Worm (Caenorhabditis elegans) whole organism, L1 larva: ENCODE results near the gene atg-16.1.

Experiments
- C04F5.9 ChIP-seq: sonication (generic microtip); optimal IDR thresholded peaks from 2 replicates; lab custom pipeline; 2016; ENCODE audit warnings: missing genetic modification characterization, missing compliant biosample characterization
- C16A3.4 ChIP-seq: fragments of 150-350 bp; optimal IDR thresholded peaks from 2 replicates; lab custom pipeline; 2014; ENCODE audit warnings: missing biosample characterization, missing genetic modification characterization
- C34B4.2 ChIP-seq: sonication (generic microtip); optimal IDR thresholded peaks from 2 replicates; lab custom pipeline; 2017; ENCODE audit warnings: mild to moderate bottlenecking, missing genetic modification characterization, missing compliant biosample characterization
- aha-1 ChIP-seq: fragments of 150-350 bp; optimal IDR thresholded peaks from 2 replicates; lab custom pipeline; 2014; ENCODE audit warnings: missing biosample characterization, missing genetic modification characterization
- blmp-1 ChIP-seq: fragments of 150-350 bp; optimal IDR thresholded peaks from 2 replicates; lab custom pipeline; 2014; ENCODE audit warnings: missing biosample characterization, missing genetic modification characterization
- ceh-82 ChIP-seq, 3 experiments: fragments of 150-350 bp in 1 of 3; sonication (generic microtip) in 2 of 3; optimal IDR thresholded peaks; 2 replicates each; lab custom pipeline; 2014 to 2017; ENCODE audit warnings: missing biosample characterization in 3 of 3, missing genetic modification characterization in 3 of 3
- ceh-88 ChIP-seq: fragments of 200-800 bp; sonication (Bioruptor generic); IDR thresholded peaks from 2 replicates; pipeline ENCODE4 v1.3.6; 2022; ENCODE audit warnings: missing genetic modification characterization, missing compliant biosample characterization
- dpl-1 ChIP-seq, 3 experiments: fragments of 150-350 bp in 2 of 3; sonication (generic microtip) in 1 of 3; optimal IDR thresholded peaks; 2 replicates each; lab custom pipeline; 2014 to 2017; ENCODE audit warnings: missing biosample characterization in 3 of 3, missing genetic modification characterization in 3 of 3, missing genetic modification reagents in 3 of 3
- efl-1 ChIP-seq, 4 experiments: fragments of 150-350 bp; optimal IDR thresholded peaks in 3 of 4; peaks in 1 of 4; 1 replicate in 1 of 4; 2 replicates in 3 of 4; lab custom pipeline; 2014; ENCODE audit warnings: missing biosample characterization in 2 of 4, missing genetic modification characterization in 2 of 4, missing genetic modification reagents in 2 of 4
- efl-3 ChIP-seq: fragments of 200-800 bp; sonication (Bioruptor generic); optimal IDR thresholded peaks from 2 replicates; lab custom pipeline; 2018; ENCODE audit warnings: mild to moderate bottlenecking, missing genetic modification characterization, missing compliant biosample characterization
- egl-27 ChIP-seq, 2 experiments: fragments of 150-350 bp in 1 of 2; sonication (generic microtip); optimal IDR thresholded peaks; 3 replicates each; lab custom pipeline; 2017 to 2018; ENCODE audit warnings: missing biosample characterization in 2 of 2, missing genetic modification characterization in 2 of 2, missing genetic modification reagents in 2 of 2
- ets-5 ChIP-seq: fragments of 200-800 bp; sonication (Bioruptor generic); IDR thresholded peaks from 2 replicates; pipeline ENCODE4 v1.3.6; 2022; ENCODE audit warnings: missing genetic modification characterization, missing compliant biosample characterization
- fkh-10 ChIP-seq: sonication (generic microtip); optimal IDR thresholded peaks from 2 replicates; lab custom pipeline; 2017; ENCODE audit warnings: missing biosample characterization, missing genetic modification reagents, missing genetic modification characterization
- fkh-4 ChIP-seq: sonication (generic microtip); optimal IDR thresholded peaks from 2 replicates; lab custom pipeline; 2016; ENCODE audit warnings: missing compliant biosample characterization, missing genetic modification characterization, borderline replicate concordance
- fkh-8 ChIP-seq: sonication (generic microtip); optimal IDR thresholded peaks from 2 replicates; lab custom pipeline; 2016; ENCODE audit warnings: mild to moderate bottlenecking, missing genetic modification characterization, missing compliant biosample characterization
- hlh-17 ChIP-seq: fragments of 200-800 bp; sonication (Bioruptor generic); optimal IDR thresholded peaks from 2 replicates; lab custom pipeline; 2018; ENCODE audit warnings: missing genetic modification characterization, mild to moderate bottlenecking, missing compliant biosample characterization, moderate library complexity, borderline replicate concordance
- hpl-2 ChIP-seq: fragments of 150-350 bp; optimal IDR thresholded peaks from 2 replicates; lab custom pipeline; 2014; ENCODE audit warnings: missing biosample characterization, missing genetic modification reagents, missing genetic modification characterization
- isw-1 ChIP-seq: fragments of 200-800 bp; sonication (Bioruptor generic); IDR thresholded peaks from 2 replicates; pipeline ENCODE4 v1.3.6; 2022; ENCODE audit warnings: missing genetic modification characterization, missing compliant biosample characterization
- lin-14 ChIP-seq: fragments of 200-800 bp; sonication (Bioruptor generic); optimal IDR thresholded peaks from 2 replicates; lab custom pipeline; 2018; ENCODE audit warnings: mild to moderate bottlenecking, missing genetic modification characterization, moderate library complexity, missing compliant biosample characterization
- lin-15B ChIP-seq: fragments of 150-350 bp; sonication (generic microtip); optimal IDR thresholded peaks from 3 replicates; lab custom pipeline; 2014; ENCODE audit warnings: missing biosample characterization, missing genetic modification characterization
- lin-35 ChIP-seq, 2 experiments: fragments of 150-350 bp; optimal IDR thresholded peaks; 2 replicates each; lab custom pipeline; 2014; ENCODE audit warnings: missing biosample characterization in 2 of 2, missing genetic modification characterization in 2 of 2, missing genetic modification reagents in 2 of 2
- mdl-1 ChIP-seq, 2 experiments: fragments of 150-350 bp; optimal IDR thresholded peaks; 2 replicates each; lab custom pipeline; 2014 to 2017; ENCODE audit warnings: missing biosample characterization in 2 of 2, missing genetic modification characterization in 2 of 2, inconsistent platforms in 1 of 2
- mef-2 ChIP-seq: fragments of 150-350 bp; optimal IDR thresholded peaks from 2 replicates; lab custom pipeline; 2014; ENCODE audit warnings: missing biosample characterization, missing genetic modification characterization
- nhr-237 ChIP-seq: fragments of 150-350 bp; optimal IDR thresholded peaks from 2 replicates; lab custom pipeline; 2014; ENCODE audit warnings: missing biosample characterization, missing genetic modification characterization
- nhr-77 ChIP-seq: fragments of 150-350 bp; optimal IDR thresholded peaks from 2 replicates; lab custom pipeline; 2014; ENCODE audit warnings: missing biosample characterization, missing genetic modification characterization
- pag-3 ChIP-seq: sonication (generic microtip); optimal IDR thresholded peaks from 2 replicates; lab custom pipeline; 2017; ENCODE audit warnings: missing genetic modification characterization, mild to moderate bottlenecking, missing compliant biosample characterization, antibody characterized with exemption, borderline replicate concordance; ENCODE audit not compliant: insufficient read depth
- pax-3 ChIP-seq: fragments of 200-800 bp; sonication (Bioruptor generic); optimal IDR thresholded peaks from 2 replicates; lab custom pipeline; 2018; ENCODE audit warnings: mild to moderate bottlenecking, missing genetic modification characterization, moderate library complexity, missing compliant biosample characterization
- sox-4 ChIP-seq: sonication (generic microtip); optimal IDR thresholded peaks from 2 replicates; lab custom pipeline; 2016; ENCODE audit warnings: missing genetic modification characterization, missing compliant biosample characterization
- sup-37 ChIP-seq: fragments of 200-800 bp; sonication (Bioruptor generic); optimal IDR thresholded peaks from 2 replicates; lab custom pipeline; 2018; ENCODE audit warnings: mild to moderate bottlenecking, missing genetic modification characterization, missing compliant biosample characterization
- swsn-7 ChIP-seq: sonication (generic microtip); optimal IDR thresholded peaks from 2 replicates; lab custom pipeline; 2016; ENCODE audit warnings: missing genetic modification characterization, missing compliant biosample characterization
- unc-130 ChIP-seq: fragments of 150-350 bp; optimal IDR thresholded peaks from 2 replicates; lab custom pipeline; 2017; ENCODE audit warnings: missing biosample characterization, missing genetic modification characterization, inconsistent platforms
- unc-30 ChIP-seq: sonication (generic microtip); optimal IDR thresholded peaks from 2 replicates; lab custom pipeline; 2017; ENCODE audit warnings: missing biosample characterization, missing genetic modification characterization
- xbp-1 ChIP-seq: sonication (generic microtip); optimal IDR thresholded peaks from 2 replicates; lab custom pipeline; 2016; ENCODE audit warnings: missing genetic modification characterization, missing compliant biosample characterization
- zip-4 ChIP-seq: fragments of 200-800 bp; sonication (Bioruptor generic); optimal IDR thresholded peaks from 2 replicates; lab custom pipeline; 2018; ENCODE audit warnings: mild to moderate bottlenecking, missing genetic modification characterization, moderate library complexity, missing compliant biosample characterization
- ztf-4 ChIP-seq: fragments of 150-350 bp; optimal IDR thresholded peaks from 2 replicates; lab custom pipeline; 2014; ENCODE audit warnings: missing biosample characterization, missing genetic modification characterization

The atg-16.1 gene

ce11 chrX:4495814-4496567, 33.7 kb upstream of the atg-16.1 start:
- TF ChIP-seq efl-1 (optimal IDR thresholded peaks at IDR 0.05; lab: Kevin White, UChicago) (no peak), efl-1 (GFP tag; optimal IDR thresholded peaks at IDR 0.05 in 1 of 2; lab: Kevin White, UChicago) (peak in 1 of 2 experiments; percentile 90), pax-3 (tag; lab: Kevin White, UChicago) (no peak), C04F5.9 (no peak), ets-5 (GFP tag; lab: Robert Waterston, UW) (no peak), blmp-1 (tag; lab: Kevin White, UChicago) (peak; percentile 91), fkh-8 (tag; lab: Kevin White, UChicago) (no peak), unc-30 (tag; lab: Kevin White, UChicago) (no peak), lin-14 (GFP tag; lab: Kevin White, UChicago) (no peak), sox-4 (tag; lab: Kevin White, UChicago) (no peak)

- TF ChIP-seq nhr-77 (no peak), mdl-1 (tag; optimal IDR thresholded peaks at IDR 0.05; lab: Kevin White, UChicago) (no peak), dpl-1 (GFP tag; optimal IDR thresholded peaks at IDR 0.05; lab: Kevin White, UChicago) (no peak), egl-27 (tag; optimal IDR thresholded peaks at IDR 0.05; lab: Kevin White, UChicago) (no peak), ztf-4 (tag; lab: Kevin White, UChicago) (no peak), C04F5.9 (no peak), zip-4 (GFP tag; lab: Kevin White, UChicago) (no peak), nhr-237 (no peak), C16A3.4 (tag; lab: Kevin White, UChicago) (no peak), ceh-82 (tag; optimal IDR thresholded peaks at IDR 0.05; lab: Kevin White, UChicago) (no peak), C34B4.2 (no peak), swsn-7 (tag; lab: Kevin White, UChicago) (no peak), xbp-1 (tag; lab: Kevin White, UChicago) (no peak), pax-3 (tag; lab: Kevin White, UChicago) (no peak), pag-3 (tag; lab: Kevin White, UChicago) (no peak), ceh-88 (no peak), lin-35 (GFP tag; optimal IDR thresholded peaks at IDR 0.05; lab: Kevin White, UChicago) (no peak), isw-1 (GFP tag; lab: Robert Waterston, UW) (no peak)
Measured at ce11 chrX:4493439-4494006, 31.3 kb upstream of the atg-16.1 start.

DNA sequence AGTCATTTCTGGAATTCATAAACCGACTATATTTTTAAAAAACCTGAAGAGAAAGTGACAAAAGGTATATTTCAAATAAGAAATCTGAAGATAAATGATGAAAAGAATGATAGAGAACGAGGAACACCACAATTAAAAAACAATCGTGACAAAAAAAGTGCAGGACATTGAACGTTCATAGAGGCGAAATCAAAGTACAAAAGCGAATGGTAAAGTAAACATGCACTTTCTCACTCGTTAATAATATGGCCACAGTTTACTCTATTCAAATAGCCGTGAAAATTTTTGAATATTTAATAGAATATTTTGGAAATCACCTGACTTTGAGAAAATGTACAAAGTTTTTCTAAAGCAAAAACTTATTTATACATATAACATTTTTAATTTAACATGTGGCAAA, 29.9 kb upstream of the atg-16.1 start, which contains the start of gene F46H6.5:
Gene F46H6.5 (minus strand): TSS at position 10 of the 400 bp plus-strand sequence.
- TF ChIP-seq ztf-4 (tag; lab: Kevin White, UChicago) (no peak), fkh-10 (no peak), fkh-4 (no peak), lin-15B (tag; lab: Kevin White, UChicago) (no peak), efl-1 (optimal IDR thresholded peaks at IDR 0.05; lab: Kevin White, UChicago) (no peak), efl-1 (GFP tag; optimal IDR thresholded peaks at IDR 0.05 in 1 of 2; lab: Kevin White, UChicago) (no peak), hpl-2 (GFP tag; lab: Kevin White, UChicago) (no peak), hlh-17 (no peak), egl-27 (tag; optimal IDR thresholded peaks at IDR 0.05; lab: Kevin White, UChicago) (no peak), isw-1 (GFP tag; lab: Robert Waterston, UW) (no peak), xbp-1 (tag; lab: Kevin White, UChicago) (no peak), aha-1 (no peak), unc-130 (no peak), sup-37 (GFP tag; lab: Kevin White, UChicago) (no peak), mdl-1 (tag; optimal IDR thresholded peaks at IDR 0.05; lab: Kevin White, UChicago) (no peak), efl-3 (GFP tag; lab: Kevin White, UChicago) (no peak), mef-2 (no peak)
